Fruit fly (Drosophila melanogaster): ENCODE data around the gene Syp.

DNA sequence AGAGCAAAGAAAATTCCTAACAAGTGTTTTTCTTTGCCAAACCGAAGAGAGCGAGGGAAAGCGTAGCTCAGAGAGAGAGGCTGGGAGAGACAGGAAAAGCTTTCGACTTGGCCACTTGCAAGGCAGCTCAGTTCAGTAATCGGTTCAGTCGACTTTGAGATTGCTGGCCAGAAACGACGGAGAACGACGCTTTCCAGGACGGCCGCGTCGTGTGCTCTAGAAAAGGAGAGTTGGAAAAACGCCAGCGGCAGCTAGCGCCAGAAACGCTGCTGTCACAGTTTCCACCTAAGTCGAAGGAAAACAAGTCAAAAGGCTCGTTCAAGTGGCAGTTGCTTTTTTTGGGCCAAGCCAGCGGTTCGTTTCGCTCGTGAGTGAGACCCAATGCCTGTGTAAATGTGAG, 16.6 kb upstream of the Syp start, which contains the start of gene CG42322:
- TF ChIP-seq Myc (optimal IDR thresholded peaks at IDR 0.05) (no peak), ttk (optimal IDR thresholded peaks at IDR 0.05) (no peak), psq (optimal IDR thresholded peaks at IDR 0.05) (no peak)
